Fruit fly (Drosophila melanogaster) whole organism, pupa: Measurements from ENCODE around the gene Rab9D.

Experiments
- CG12605 ChIP-seq: fragments of 200-800 bp; sonication (Bioruptor generic); IDR thresholded peaks from 2 replicates; pipeline ENCODE4 v1.3.6; 2022; ENCODE audit warnings: missing biosample characterization, missing genetic modification characterization
- CG15710 ChIP-seq: fragments of 200-800 bp; sonication (Bioruptor generic); optimal IDR thresholded peaks from 2 replicates; lab custom pipeline; 2018; ENCODE audit warnings: missing biosample characterization, mild to moderate bottlenecking, missing genetic modification characterization, moderate library complexity
- CG17806 ChIP-seq: fragments of 200-800 bp; sonication (Bioruptor generic); optimal IDR thresholded peaks from 2 replicates; lab custom pipeline; 2018; ENCODE audit warnings: missing biosample characterization, mild to moderate bottlenecking, missing genetic modification characterization, moderate library complexity
- CG32121 ChIP-seq: fragments of 200-800 bp; sonication (Bioruptor generic); IDR thresholded peaks from 2 replicates; pipeline ENCODE4 v1.3.6; 2022; ENCODE audit warnings: missing biosample characterization, missing genetic modification characterization
- CG34367 ChIP-seq: fragments of 200-800 bp; sonication (Bioruptor generic); optimal IDR thresholded peaks from 2 replicates; lab custom pipeline; 2018; ENCODE audit warnings: missing biosample characterization, mild to moderate bottlenecking, missing genetic modification characterization
- CG8301 ChIP-seq: fragments of 200-800 bp; sonication (Bioruptor generic); optimal IDR thresholded peaks from 2 replicates; lab custom pipeline; 2018; ENCODE audit warnings: missing biosample characterization, mild to moderate bottlenecking, missing genetic modification characterization
- CG9948 ChIP-seq: fragments of 200-800 bp; sonication (Bioruptor generic); optimal IDR thresholded peaks from 2 replicates; lab custom pipeline; 2018; ENCODE audit warnings: missing biosample characterization, mild to moderate bottlenecking, missing genetic modification characterization, moderate library complexity
- EcR ChIP-seq: fragments of 200-800 bp; sonication (Bioruptor generic); optimal IDR thresholded peaks from 3 replicates; lab custom pipeline; 2019; ENCODE audit warnings: missing biosample characterization, missing genetic modification characterization, mild to moderate bottlenecking, moderate library complexity, missing genetic modification reagents
- Pif1A ChIP-seq: fragments of 200-800 bp; sonication (Bioruptor generic); optimal IDR thresholded peaks from 3 replicates; lab custom pipeline; 2016; ENCODE audit warnings: missing biosample characterization, missing genetic modification characterization
- Pif1B ChIP-seq: fragments of 200-800 bp; sonication (Bioruptor generic); optimal IDR thresholded peaks from 3 replicates; lab custom pipeline; 2016; ENCODE audit warnings: missing biosample characterization, missing genetic modification characterization
- Snoo ChIP-seq: fragments of 200-800 bp; sonication (Bioruptor generic); optimal IDR thresholded peaks from 3 replicates; lab custom pipeline; 2017; ENCODE audit warnings: missing biosample characterization, mild to moderate bottlenecking, missing genetic modification characterization, inconsistent platforms
- gl ChIP-seq: fragments of 200-800 bp; sonication (Bioruptor generic); optimal IDR thresholded peaks from 2 replicates; lab custom pipeline; 2018; ENCODE audit warnings: missing biosample characterization, mild to moderate bottlenecking, missing genetic modification characterization

DNA sequence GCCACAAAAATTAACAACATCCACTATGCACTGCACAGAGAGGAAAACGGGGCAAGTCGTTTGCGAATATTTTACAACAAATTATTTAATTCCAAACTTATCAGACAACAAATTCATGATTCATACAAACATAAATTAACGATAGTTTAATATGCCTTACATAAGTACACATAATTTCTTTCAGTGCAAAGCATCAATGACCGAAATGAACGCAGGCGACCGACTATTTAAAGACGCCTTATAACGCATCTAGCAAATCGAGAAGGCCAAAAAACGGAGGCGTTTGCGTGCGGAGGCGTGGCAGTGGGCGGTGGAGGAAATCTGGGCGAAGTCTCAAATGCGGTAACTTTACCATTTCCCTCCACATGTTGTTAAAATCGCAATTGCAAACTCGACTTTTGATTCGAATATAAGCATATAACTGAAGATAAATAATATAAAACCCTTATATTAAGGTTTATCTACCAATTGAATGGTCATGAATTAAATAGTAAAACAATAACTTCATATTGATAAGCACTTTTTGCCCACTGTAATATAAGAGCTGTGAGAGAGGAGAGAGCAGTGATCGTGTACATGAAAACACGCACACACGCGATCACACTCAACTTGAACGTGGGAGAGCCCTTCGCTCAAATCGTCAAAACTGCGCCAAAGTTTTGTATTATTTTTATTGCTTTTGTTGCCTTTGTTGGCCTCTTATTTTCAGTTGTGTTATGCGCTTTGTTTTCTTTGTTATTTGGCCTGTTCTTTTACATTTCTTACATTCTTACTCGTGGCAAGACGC is 41.6 kb upstream of the Rab9D start:
- peak; percentile 87 for TF ChIP-seq CG34367 (tag; lab: Kevin White, UChicago)
- peak; percentile 51 for TF ChIP-seq gl (tag; lab: Kevin White, UChicago)
- peak; percentile 92 for TF ChIP-seq Pif1A (GFP tag; lab: Kevin White, UChicago)
- TF ChIP-seq CG8301 = peak; percentile 93
- TF ChIP-seq CG32121 (GFP tag; lab: Robert Waterston, UW) = peak; percentile 96
- peak; percentile 9 for TF ChIP-seq EcR
- peak; percentile 86 for TF ChIP-seq CG17806
- peak; percentile 83 for TF ChIP-seq CG15710 (tag; lab: Kevin White, UChicago)
- peak; percentile 90 for TF ChIP-seq Pif1B (GFP tag; lab: Kevin White, UChicago)
- peak; percentile 87 for TF ChIP-seq CG9948 (tag; lab: Kevin White, UChicago)
- TF ChIP-seq CG12605 (GFP tag; lab: Robert Waterston, UW) = peak; percentile 90
- TF ChIP-seq Snoo (tag; lab: Kevin White, UChicago) = peak; percentile 90
